Fruit fly (Drosophila melanogaster) whole organism: Measurements from ENCODE around the gene CG11893.

Experiments used
- CG8478 ChIP-seq: fragments of >200 bp; optimal IDR thresholded peaks from 2 replicates; lab custom pipeline; 2018; ENCODE audit warnings: inconsistent platforms
- Dll ChIP-seq: fragments of >200 bp; optimal IDR thresholded peaks from 2 replicates; lab custom pipeline; 2017
- EcR ChIP-seq, 2 experiments: fragments of >200 bp; optimal IDR thresholded peaks; 2 replicates each; lab custom pipeline; 2017; ENCODE audit warnings: missing biosample characterization in 2 of 2, missing genetic modification characterization in 2 of 2, missing genetic modification reagents in 2 of 2
- pan ChIP-seq: fragments of >200 bp; optimal IDR thresholded peaks from 2 replicates; lab custom pipeline; 2017
- psq ChIP-seq: fragments of >200 bp; optimal IDR thresholded peaks from 2 replicates; lab custom pipeline; 2017
- usp ChIP-seq: fragments of >200 bp; optimal IDR thresholded peaks from 2 replicates; lab custom pipeline; 2017; ENCODE audit warnings: missing biosample characterization, missing genetic modification characterization, mixed read lengths

Gene CG11893

dm6 chr3R:25266751-25267150, 22.9 kb upstream of the CG11893 start:
- no peak for TF ChIP-seq pan (lab: Kevin White, UChicago)
- TF ChIP-seq usp (GFP tag; lab: Kevin White, UChicago): no peak
- TF ChIP-seq EcR (GFP tag; optimal IDR thresholded peaks at IDR 0.05; lab: Kevin White, UChicago): no peak
- no peak for TF ChIP-seq psq (lab: Kevin White, UChicago)
- no peak for TF ChIP-seq Dll (lab: Kevin White, UChicago)
- TF ChIP-seq CG8478 (lab: Kevin White, UChicago): no peak

- TF ChIP-seq psq (lab: Kevin White, UChicago): no peak
- no peak for TF ChIP-seq EcR (GFP tag; optimal IDR thresholded peaks at IDR 0.05; lab: Kevin White, UChicago)
- TF ChIP-seq Dll (lab: Kevin White, UChicago): no peak
- no peak for TF ChIP-seq CG8478 (lab: Kevin White, UChicago)
- TF ChIP-seq pan (lab: Kevin White, UChicago): no peak
- TF ChIP-seq usp (GFP tag; lab: Kevin White, UChicago): no peak
Observed at dm6 chr3R:25269909-25270308, 19.8 kb upstream of the CG11893 start, which contains the start of the genes CG11889 and CG11891. Gene CG11889 (plus strand): TSS chr3R:25270209. Gene CG11891 (plus strand): TSS chr3R:25270209.

dm6 chr3R:25273537-25273936, 16.2 kb upstream of the CG11893 start, which contains the start of gene CG11878:
Gene CG11878 (plus strand): TSS chr3R:25273837.
- TF ChIP-seq CG8478 (lab: Kevin White, UChicago) (no peak), usp (GFP tag; lab: Kevin White, UChicago) (no peak), psq (lab: Kevin White, UChicago) (no peak), pan (lab: Kevin White, UChicago) (no peak)

dm6 chr3R:25275276-25275675, 14.4 kb upstream of the CG11893 start:
- TF ChIP-seq psq (lab: Kevin White, UChicago): no peak

- no peak for TF ChIP-seq psq (lab: Kevin White, UChicago)
- no peak for TF ChIP-seq usp (GFP tag; lab: Kevin White, UChicago)
- no peak for TF ChIP-seq pan (lab: Kevin White, UChicago)
- no peak for TF ChIP-seq Dll (lab: Kevin White, UChicago)
- no peak for TF ChIP-seq CG8478 (lab: Kevin White, UChicago)
- no peak for TF ChIP-seq EcR (GFP tag; optimal IDR thresholded peaks at IDR 0.05; lab: Kevin White, UChicago)
Observed at dm6 chr3R:25277112-25277511, 12.6 kb upstream of the CG11893 start, which contains the start of gene CG10513. Gene CG10513 (minus strand): TSS chr3R:25277212.

dm6 chr3R:25279796-25280350, 9.8 kb upstream of the CG11893 start, which contains the start of gene CG10514:
Gene CG10514 (minus strand): TSS chr3R:25279846.
- TF ChIP-seq EcR (GFP tag; optimal IDR thresholded peaks at IDR 0.05; lab: Kevin White, UChicago) (no peak), Dll (lab: Kevin White, UChicago) (no peak), CG8478 (lab: Kevin White, UChicago) (no peak), psq (lab: Kevin White, UChicago) (no peak), pan (lab: Kevin White, UChicago) (no peak), usp (GFP tag; lab: Kevin White, UChicago) (no peak)

- TF ChIP-seq psq (lab: Kevin White, UChicago) (no peak), Dll (lab: Kevin White, UChicago) (no peak), usp (GFP tag; lab: Kevin White, UChicago) (no peak), EcR (GFP tag; optimal IDR thresholded peaks at IDR 0.05; lab: Kevin White, UChicago) (no peak), pan (lab: Kevin White, UChicago) (no peak), CG8478 (lab: Kevin White, UChicago) (no peak)
Observed at dm6 chr3R:25281165-25281564, 8.5 kb upstream of the CG11893 start, which contains the start of gene CG11892. Gene CG11892 (plus strand): TSS chr3R:25281548.

dm6 chr3R:25283209-25283670, 6.4 kb upstream of the CG11893 start, which contains the start of gene CG31300:
Gene CG31300 (plus strand): TSS chr3R:25283620.
- TF ChIP-seq psq (lab: Kevin White, UChicago) (no peak), Dll (lab: Kevin White, UChicago) (no peak), CG8478 (lab: Kevin White, UChicago) (no peak), pan (lab: Kevin White, UChicago) (no peak), usp (GFP tag; lab: Kevin White, UChicago) (no peak)

- TF ChIP-seq psq (lab: Kevin White, UChicago): no peak
- no peak for TF ChIP-seq CG8478 (lab: Kevin White, UChicago)
- no peak for TF ChIP-seq pan (lab: Kevin White, UChicago)
- no peak for TF ChIP-seq Dll (lab: Kevin White, UChicago)
- TF ChIP-seq usp (GFP tag; lab: Kevin White, UChicago): no peak
- no peak for TF ChIP-seq EcR (GFP tag; optimal IDR thresholded peaks at IDR 0.05; lab: Kevin White, UChicago)
Observed at dm6 chr3R:25285173-25285572, 4.5 kb upstream of the CG11893 start, which contains the start of gene CG31104. Gene CG31104 (plus strand): TSS chr3R:25285473.

dm6 chr3R:25287128-25287527, 2.6 kb upstream of the CG11893 start, which contains the start of gene CG13658:
Gene CG13658 (plus strand): TSS chr3R:25287474.
- TF ChIP-seq CG8478 (lab: Kevin White, UChicago): no peak
- no peak for TF ChIP-seq EcR (GFP tag; optimal IDR thresholded peaks at IDR 0.05; lab: Kevin White, UChicago)
- TF ChIP-seq usp (GFP tag; lab: Kevin White, UChicago): no peak
- TF ChIP-seq Dll (lab: Kevin White, UChicago): no peak
- TF ChIP-seq pan (lab: Kevin White, UChicago): no peak
- no peak for TF ChIP-seq psq (lab: Kevin White, UChicago)

dm6 chr3R:25292864-25293284, 3.2 kb downstream of the CG11893 start, which contains the start of gene CG31098:
Gene CG31098 (minus strand): TSS chr3R:25292977.
- TF ChIP-seq pan (lab: Kevin White, UChicago) (no peak), usp (GFP tag; lab: Kevin White, UChicago) (no peak), EcR (GFP tag; optimal IDR thresholded peaks at IDR 0.05; lab: Kevin White, UChicago) (no peak), psq (lab: Kevin White, UChicago) (no peak), CG8478 (lab: Kevin White, UChicago) (no peak), Dll (lab: Kevin White, UChicago) (no peak)
